Fruit fly (Drosophila melanogaster) whole organism, adult: Measurements from ENCODE around the gene Akh.

Experiments used
- CG1620 ChIP-seq: fragments of 200-800 bp; sonication (Bioruptor generic); optimal IDR thresholded peaks from 2 replicates; lab custom pipeline; 2016; ENCODE audit warnings: missing biosample characterization, missing genetic modification characterization
- CG33017 ChIP-seq: fragments of 200-800 bp; sonication (Bioruptor generic); optimal IDR thresholded peaks from 2 replicates; lab custom pipeline; 2018; ENCODE audit warnings: missing biosample characterization, mild to moderate bottlenecking, missing genetic modification characterization, moderate library complexity
- CG5204 ChIP-seq: fragments of 200-800 bp; sonication (Bioruptor generic); optimal IDR thresholded peaks from 2 replicates; lab custom pipeline; 2016; ENCODE audit warnings: missing biosample characterization, missing genetic modification characterization
- CG7101 ChIP-seq: fragments of 200-800 bp; sonication (Bioruptor generic); optimal IDR thresholded peaks from 2 replicates; lab custom pipeline; 2018; ENCODE audit warnings: missing biosample characterization, mild to moderate bottlenecking, missing genetic modification characterization, moderate library complexity
- Clk ChIP-seq: fragments of 200-800 bp; sonication (Bioruptor generic); optimal IDR thresholded peaks from 2 replicates; lab custom pipeline; 2017; ENCODE audit warnings: missing biosample characterization, missing genetic modification characterization
- Crg-1 ChIP-seq: fragments of 200-800 bp; sonication (Bioruptor generic); optimal IDR thresholded peaks from 2 replicates; lab custom pipeline; 2016; ENCODE audit warnings: missing biosample characterization, missing genetic modification characterization
- bab1 ChIP-seq: fragments of 200-800 bp; sonication (Bioruptor generic); optimal IDR thresholded peaks from 3 replicates; lab custom pipeline; 2019; ENCODE audit warnings: missing biosample characterization, mild to moderate bottlenecking, missing genetic modification characterization, moderate library complexity
- cic ChIP-seq: fragments of 200-800 bp; sonication (Bioruptor generic); optimal IDR thresholded peaks from 2 replicates; lab custom pipeline; 2017; ENCODE audit warnings: missing biosample characterization, mild to moderate bottlenecking, missing genetic modification characterization, moderate library complexity
- kay ChIP-seq: fragments of 200-800 bp; sonication (Bioruptor generic); peaks from one replicate; lab custom pipeline; 2016; ENCODE audit warnings: missing biosample characterization, missing genetic modification characterization, borderline replicate concordance
- ovo ChIP-seq: fragments of 200-800 bp; sonication (Bioruptor generic); optimal IDR thresholded peaks from 2 replicates; lab custom pipeline; 2016; ENCODE audit warnings: missing biosample characterization, missing genetic modification characterization
- pad ChIP-seq: fragments of 200-800 bp; sonication (Bioruptor generic); optimal IDR thresholded peaks from 3 replicates; lab custom pipeline; 2017; ENCODE audit warnings: missing biosample characterization, missing genetic modification characterization, mild to moderate bottlenecking, moderate library complexity, missing genetic modification reagents

DNA sequence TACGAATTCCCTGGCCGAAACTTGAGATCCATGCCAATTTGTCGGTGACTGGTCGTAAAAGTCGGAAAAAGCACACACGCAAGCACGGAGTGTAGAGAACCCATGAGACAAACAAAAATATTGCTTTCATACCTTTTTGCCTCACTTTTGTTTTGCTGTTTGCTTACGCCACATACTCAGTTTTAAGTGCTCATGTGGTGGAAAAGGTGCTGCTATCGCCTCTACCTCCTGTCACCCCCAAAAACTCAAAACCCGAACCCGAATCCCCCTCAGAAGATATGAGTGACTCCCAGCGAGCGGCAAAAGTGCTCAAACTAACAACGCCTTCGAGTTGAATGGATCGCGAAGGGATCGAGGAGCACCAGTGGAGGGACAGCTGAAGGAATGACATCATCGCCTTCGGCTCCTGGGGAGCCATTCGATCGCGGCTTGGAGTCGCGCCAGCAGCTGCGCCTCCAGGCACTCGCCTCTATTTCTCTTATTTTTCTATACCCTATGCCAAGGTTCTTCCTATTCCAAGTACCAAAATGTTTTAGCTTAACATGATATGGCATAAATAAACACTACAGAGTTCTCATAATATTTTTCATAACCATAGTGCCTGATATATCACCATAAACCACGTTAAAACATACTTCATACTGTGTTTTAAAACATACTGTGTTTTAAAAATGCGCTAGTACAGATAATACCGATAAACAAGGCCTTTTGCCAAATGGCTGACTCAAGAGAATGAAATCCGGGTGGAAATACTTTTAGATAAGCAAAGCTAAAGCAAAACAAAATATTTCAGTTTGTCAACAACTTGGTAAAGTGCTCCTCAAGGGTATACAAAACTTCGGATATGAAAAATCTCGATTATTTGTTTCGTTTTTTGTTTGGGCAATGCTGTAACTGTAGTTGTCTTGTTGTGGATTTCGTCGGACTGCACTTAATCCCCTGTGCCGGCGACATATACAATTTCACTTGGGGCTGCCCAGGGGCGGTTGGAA, 20.6 kb upstream of the Akh start:
- TF ChIP-seq kay (GFP tag; lab: Kevin White, UChicago): peak; percentile 88
- TF ChIP-seq CG5204: no peak
- peak; percentile 54 for TF ChIP-seq bab1 (GFP tag; lab: Kevin White, UChicago)
- TF ChIP-seq ovo (GFP tag; lab: Kevin White, UChicago): no peak
- no peak for TF ChIP-seq CG33017 (tag; lab: Kevin White, UChicago)
- no peak for TF ChIP-seq CG1620 (GFP tag; lab: Kevin White, UChicago)
- peak; percentile 22 for TF ChIP-seq cic (GFP tag; lab: Kevin White, UChicago)
- no peak for TF ChIP-seq pad (GFP tag; lab: Kevin White, UChicago)
- no peak for TF ChIP-seq Clk
- no peak for TF ChIP-seq CG7101 (tag; lab: Kevin White, UChicago)
- no peak for TF ChIP-seq Crg-1 (GFP tag; lab: Kevin White, UChicago)
